Fruit fly (Drosophila melanogaster): ENCODE data around the gene CG11899.

DNA sequence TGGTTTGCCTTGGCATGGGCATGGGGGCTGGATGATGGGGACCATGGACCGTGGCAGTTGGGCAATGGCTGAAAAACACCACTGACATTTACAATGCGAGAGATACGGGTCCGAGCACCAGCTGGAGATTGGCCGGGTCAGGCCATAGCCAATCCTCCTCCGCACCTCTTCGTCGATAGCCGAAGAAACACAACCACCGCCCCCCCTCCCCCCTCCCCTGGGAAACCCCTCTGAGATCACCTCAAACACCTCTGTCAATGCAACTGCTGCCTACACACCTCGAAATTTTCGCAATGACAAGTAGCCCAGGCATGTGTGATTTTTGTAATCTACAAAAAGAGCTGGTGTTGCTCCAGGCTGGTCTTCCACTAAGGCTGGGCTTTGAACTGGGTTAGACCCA is 12.3 kb downstream of the CG11899 start:
- TF ChIP-seq CTCF (optimal IDR thresholded peaks at IDR 0.05) (no peak), CG8478 (optimal IDR thresholded peaks at IDR 0.05) (no peak)
